Fruit fly (Drosophila melanogaster): ENCODE measurements around the gene CG4278.

Gene CG4278

DNA sequence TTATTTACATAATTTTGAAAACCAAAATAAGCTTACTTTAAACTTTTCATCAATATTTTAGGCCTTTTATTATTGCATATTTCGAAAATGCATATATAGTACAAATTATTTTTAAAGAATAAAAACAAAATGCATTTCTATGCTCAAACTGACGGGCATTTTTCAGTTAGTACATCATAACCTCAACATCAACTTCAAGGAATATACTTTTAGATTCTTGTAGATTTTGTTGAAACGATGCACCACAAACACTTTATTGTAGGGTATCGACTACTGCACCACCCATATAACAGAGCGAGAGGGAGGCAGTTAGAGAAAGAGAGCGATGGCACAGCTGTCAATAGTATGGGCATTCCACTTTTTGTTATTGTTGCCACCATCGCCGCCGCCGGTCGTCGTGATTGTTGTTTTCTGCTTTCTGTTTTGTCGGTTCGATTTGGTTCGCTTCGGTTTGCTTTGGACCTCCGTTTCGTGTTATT lies 47.1 kb upstream of the CG4278 start (continued):
- TF ChIP-seq CG6854 (GFP tag; optimal IDR thresholded peaks at IDR 0.05) (peak; percentile 35), fkh (GFP tag; optimal IDR thresholded peaks at IDR 0.05) (peak; percentile 63), net (GFP tag; optimal IDR thresholded peaks at IDR 0.05) (peak; percentile 95), CG10669 (GFP tag; optimal IDR thresholded peaks at IDR 0.05) (peak; percentile 83), CG11902 (GFP tag; optimal IDR thresholded peaks at IDR 0.05) (peak; percentile 55), Eip78C (GFP tag) (peak; percentile 97), Smox (GFP tag; optimal IDR thresholded peaks at IDR 0.05) (peak; percentile 73), CG11762 (GFP tag; optimal IDR thresholded peaks at IDR 0.05; ENCODE audit: insufficient read depth) (peak; percentile 84), lz (GFP tag; optimal IDR thresholded peaks at IDR 0.05) (peak; percentile 79), Eip93F (GFP tag; optimal IDR thresholded peaks at IDR 0.05) (no peak), Sox15 (GFP tag; optimal IDR thresholded peaks at IDR 0.05) (peak; percentile 59), dac (GFP tag; optimal IDR thresholded peaks at IDR 0.05) (peak; percentile 93), fd59A (GFP tag; optimal IDR thresholded peaks at IDR 0.05) (peak; percentile 89), Met (GFP tag; optimal IDR thresholded peaks at IDR 0.05) (peak; percentile 81), CG3919 (GFP tag; optimal IDR thresholded peaks at IDR 0.05) (peak; percentile 89), CG8632 (GFP tag; optimal IDR thresholded peaks at IDR 0.05) (peak; percentile 79), CG32006 (GFP tag; optimal IDR thresholded peaks at IDR 0.05) (peak; percentile 99), eg (GFP tag; IDR thresholded peaks at IDR 0.05) (peak; percentile 82), cyc (GFP tag; optimal IDR thresholded peaks at IDR 0.05) (peak; percentile 52), ss (GFP tag; optimal IDR thresholded peaks at IDR 0.05) (peak; percentile 71 to 74), CG11294 (GFP tag; IDR thresholded peaks at IDR 0.05) (peak; percentile 77), CG16779 (tag; optimal IDR thresholded peaks at IDR 0.05) (peak; percentile 80), CG6163 (GFP tag; IDR thresholded peaks at IDR 0.05) (peak; percentile 72), Hr4 (GFP tag; optimal IDR thresholded peaks at IDR 0.05) (peak; percentile 98)

DNA sequence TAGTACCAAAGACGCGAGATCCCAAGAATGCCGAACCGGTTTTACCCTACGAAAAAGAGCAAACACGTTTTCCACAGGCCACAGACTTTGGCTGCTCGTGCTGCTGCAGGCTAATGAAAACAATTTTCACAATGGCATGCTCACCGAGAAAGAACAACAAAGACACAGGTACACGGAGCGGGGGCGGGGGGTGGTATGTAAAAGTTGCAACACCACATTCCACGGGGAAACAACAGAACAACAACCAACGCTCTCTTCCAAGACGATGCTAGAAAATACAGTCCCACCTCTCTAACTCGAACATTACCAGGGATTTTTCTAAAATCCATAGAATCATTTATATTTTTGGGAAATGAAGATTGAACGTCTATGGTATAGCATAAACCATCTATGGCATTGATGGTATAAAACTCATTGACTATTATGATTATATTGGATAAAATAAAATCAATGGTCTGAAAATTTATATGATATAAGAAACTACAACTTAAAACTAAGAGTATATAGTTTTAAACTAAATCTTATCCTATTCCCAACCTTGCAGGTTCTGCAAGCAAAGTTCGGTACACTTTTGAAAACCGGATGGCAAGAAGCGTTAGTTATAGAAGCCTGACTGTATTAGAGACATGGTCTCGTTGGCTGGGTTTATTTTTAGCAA lies 45.3 kb upstream of the CG4278 start:
- TF ChIP-seq Met (GFP tag; optimal IDR thresholded peaks at IDR 0.05) (peak; percentile 50), fkh (GFP tag; optimal IDR thresholded peaks at IDR 0.05) (no peak), CG4318 (GFP tag; optimal IDR thresholded peaks at IDR 0.05) (peak; percentile 51), CG15336 (GFP tag; IDR thresholded peaks at IDR 0.05) (peak; percentile 40; the same call in 1 of the 2 replicates), Lpt (GFP tag; optimal IDR thresholded peaks at IDR 0.05) (no peak), fd85E (GFP tag; optimal IDR thresholded peaks at IDR 0.05) (no peak), achi (GFP tag; optimal IDR thresholded peaks at IDR 0.05) (peak; percentile 50), Hr4 (GFP tag; optimal IDR thresholded peaks at IDR 0.05) (peak; percentile 52), CG7368 (GFP tag; optimal IDR thresholded peaks at IDR 0.05) (no peak), CG6854 (GFP tag; optimal IDR thresholded peaks at IDR 0.05) (no peak), CG6163 (GFP tag; IDR thresholded peaks at IDR 0.05) (no peak), salr (GFP tag; optimal IDR thresholded peaks at IDR 0.05) (peak in 1 of 2 experiments; percentile 46), acj6 (GFP tag; optimal IDR thresholded peaks at IDR 0.05) (peak; percentile 50), CG11294 (GFP tag; IDR thresholded peaks at IDR 0.05) (no peak), Gug (GFP tag; IDR thresholded peaks at IDR 0.05) (no peak; the same call in 1 of the 2 replicates), CG34406 (GFP tag; optimal IDR thresholded peaks at IDR 0.05) (no peak), Sox102F (GFP tag; optimal IDR thresholded peaks at IDR 0.05) (no peak), CG6792 (GFP tag; optimal IDR thresholded peaks at IDR 0.05) (no peak), CG10669 (GFP tag; optimal IDR thresholded peaks at IDR 0.05) (peak; percentile 4), Hr39 (GFP tag; optimal IDR thresholded peaks at IDR 0.05) (peak; percentile 13), CG3032 (tag; optimal IDR thresholded peaks at IDR 0.05) (peak; percentile 50), pdm3 (GFP tag; optimal IDR thresholded peaks at IDR 0.05) (peak; percentile 56), Eip78C (GFP tag) (peak; percentile 67), CG6276 (GFP tag; optimal IDR thresholded peaks at IDR 0.05) (peak; percentile 11), svp (GFP tag) (peak; percentile 44), CG31627 (GFP tag; optimal IDR thresholded peaks at IDR 0.05) (peak; percentile 6), lz (GFP tag; optimal IDR thresholded peaks at IDR 0.05) (peak; percentile 9), Blimp-1 (GFP tag; optimal IDR thresholded peaks at IDR 0.05) (no peak), Ets21C (GFP tag; optimal IDR thresholded peaks at IDR 0.05) (no peak), CG8119 (GFP tag; IDR thresholded peaks at IDR 0.05) (peak; percentile 62), eg (GFP tag; IDR thresholded peaks at IDR 0.05) (no peak), net (GFP tag; optimal IDR thresholded peaks at IDR 0.05) (no peak), Hr38 (GFP tag; optimal IDR thresholded peaks at IDR 0.05) (no peak), CG8319 (GFP tag; optimal IDR thresholded peaks at IDR 0.05) (no peak), vri (GFP tag; optimal IDR thresholded peaks at IDR 0.05) (no peak), Eip93F (GFP tag; optimal IDR thresholded peaks at IDR 0.05) (no peak), dac (GFP tag; optimal IDR thresholded peaks at IDR 0.05) (no peak)

All from whole organism, prepupa.